Fruit fly (Drosophila melanogaster): ENCODE results near the gene Pdha.

Gene Pdha

DNA sequence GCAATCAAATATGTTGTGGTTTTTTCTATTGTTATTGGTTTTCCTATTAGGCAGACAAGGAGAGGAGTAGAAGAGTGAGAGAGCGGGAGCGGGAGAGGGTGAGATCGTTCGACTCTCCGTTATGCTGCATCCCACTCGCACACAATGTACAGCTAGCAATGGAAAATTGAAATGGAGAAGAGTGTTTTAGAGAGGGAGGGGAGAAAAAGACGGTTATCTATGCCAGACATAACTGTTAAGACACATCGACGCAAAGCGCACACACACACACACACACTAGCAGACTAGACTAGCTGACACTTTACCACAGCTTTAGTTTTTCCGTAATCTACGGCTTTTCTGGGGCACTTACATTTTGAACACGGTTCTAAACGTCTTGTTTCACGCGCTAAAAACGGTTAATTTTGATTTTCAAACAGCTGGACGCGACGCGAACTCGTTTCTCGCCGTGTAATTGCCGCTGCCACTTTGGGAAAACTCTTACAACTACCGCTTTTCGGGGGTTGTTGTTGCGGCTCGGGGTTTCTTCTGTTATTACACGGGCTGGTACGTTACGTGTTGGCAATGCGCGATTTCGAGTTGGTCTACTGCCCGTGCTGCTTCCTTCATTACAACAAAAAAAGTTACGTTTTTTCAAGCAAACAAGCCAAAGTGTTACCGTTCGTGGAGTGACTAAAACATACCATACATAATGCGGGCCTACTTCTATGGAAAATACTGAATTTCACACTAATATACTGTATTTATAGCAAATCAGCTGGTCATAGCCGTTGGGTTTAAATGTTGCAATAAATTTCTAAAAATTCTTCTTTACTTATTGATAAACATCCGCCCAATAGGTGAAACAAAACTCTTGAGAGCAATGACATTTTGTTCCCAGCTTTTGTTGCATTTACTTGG, 22.9 kb upstream of the Pdha start, which contains the start of gene fzr (continued):
- no peak for TF ChIP-seq CG13123 (GFP tag; optimal IDR thresholded peaks at IDR 0.05)
- TF ChIP-seq gfzf (GFP tag; optimal IDR thresholded peaks at IDR 0.05): peak; percentile 91
- no peak for TF ChIP-seq pita (GFP tag; optimal IDR thresholded peaks at IDR 0.05)
- TF ChIP-seq pzg (GFP tag; optimal IDR thresholded peaks at IDR 0.05): peak; percentile 73
- TF ChIP-seq unpg (GFP tag; optimal IDR thresholded peaks at IDR 0.05): no peak
- no peak for TF ChIP-seq jigr1 (GFP tag; IDR thresholded peaks at IDR 0.05)
- no peak for TF ChIP-seq hkb (optimal IDR thresholded peaks at IDR 0.05)
- TF ChIP-seq hkb (GFP tag; IDR thresholded peaks at IDR 0.05): no peak
- TF ChIP-seq Ada2b (GFP tag; IDR thresholded peaks at IDR 0.05): no peak
- no peak for TF ChIP-seq CG11456 (GFP tag; IDR thresholded peaks at IDR 0.05)
- peak; percentile 29 for TF ChIP-seq Sin3A (optimal IDR thresholded peaks at IDR 0.05)
- no peak for TF ChIP-seq danr (GFP tag; IDR thresholded peaks at IDR 0.05)
- no peak for TF ChIP-seq CG30431 (GFP tag; optimal IDR thresholded peaks at IDR 0.05)
- no peak for TF ChIP-seq CG16815 (GFP tag; optimal IDR thresholded peaks at IDR 0.05)
- TF ChIP-seq trem (tag; optimal IDR thresholded peaks at IDR 0.05): peak; percentile 29
- peak; percentile 65; the same call in 2 of the 3 replicates for TF ChIP-seq CG11695 (GFP tag; IDR thresholded peaks at IDR 0.05)
- no peak for TF ChIP-seq CG2129 (GFP tag; IDR thresholded peaks at IDR 0.05; ENCODE audit: partially characterized antibody)
- TF ChIP-seq sd (tag; optimal IDR thresholded peaks at IDR 0.05): no peak
- TF ChIP-seq MTF-1 (GFP tag; optimal IDR thresholded peaks at IDR 0.05; ENCODE audit: borderline replicate concordance): no peak
- peak; percentile 73; the same call in 1 of the 2 replicates for TF ChIP-seq chm (GFP tag; IDR thresholded peaks at IDR 0.05)
- no peak for TF ChIP-seq CG12659 (GFP tag; optimal IDR thresholded peaks at IDR 0.05)
- no peak for TF ChIP-seq rib (GFP tag; IDR thresholded peaks at IDR 0.05)
- no peak for TF ChIP-seq CG7987 (GFP tag; optimal IDR thresholded peaks at IDR 0.05)

DNA sequence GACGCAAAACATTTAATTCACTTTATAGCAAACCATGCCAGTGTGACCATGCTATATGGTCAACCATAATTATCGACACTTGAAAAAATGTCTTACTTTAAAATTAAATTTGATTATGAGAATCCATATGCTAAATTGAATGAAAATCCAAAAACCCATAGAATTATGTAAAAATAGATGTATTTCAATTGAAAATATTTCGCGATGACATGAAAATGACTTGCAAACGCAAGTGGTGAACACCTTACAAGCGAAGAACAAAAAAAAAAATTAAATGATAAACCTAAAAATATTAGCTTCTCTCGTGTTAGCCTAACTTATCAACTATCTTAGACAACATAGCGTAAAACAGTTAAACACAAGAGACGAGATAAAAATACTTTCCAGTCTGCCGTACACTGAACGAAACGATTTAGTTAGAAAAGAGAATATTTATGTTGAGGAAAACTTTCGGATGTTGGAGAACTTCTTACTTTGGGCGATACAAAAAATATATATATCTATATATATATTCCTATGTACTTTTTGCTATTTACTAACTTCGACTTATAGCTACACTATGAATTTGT, 22.2 kb upstream of the Pdha start:
- no peak for TF ChIP-seq Mrtf (GFP tag; IDR thresholded peaks at IDR 0.05)
- TF ChIP-seq Dp (GFP tag; optimal IDR thresholded peaks at IDR 0.05): no peak
- peak; percentile 32 for TF ChIP-seq bcd (GFP tag; optimal IDR thresholded peaks at IDR 0.05)
- TF ChIP-seq D (optimal IDR thresholded peaks at IDR 0.05): no peak
- TF ChIP-seq D (GFP tag; optimal IDR thresholded peaks at IDR 0.05): peak; percentile 45
- peak; percentile 13 for TF ChIP-seq CG7928 (GFP tag; optimal IDR thresholded peaks at IDR 0.05)
- no peak for TF ChIP-seq CG10543 (GFP tag; optimal IDR thresholded peaks at IDR 0.05)
- peak; percentile 67 for TF ChIP-seq tio (GFP tag; optimal IDR thresholded peaks at IDR 0.05)
- no peak for TF ChIP-seq luna (GFP tag; optimal IDR thresholded peaks at IDR 0.05)
- TF ChIP-seq Opbp (GFP tag; IDR thresholded peaks at IDR 0.05; ENCODE audit: partially characterized antibody): no peak
- peak; percentile 7 for TF ChIP-seq CG11723 (GFP tag; optimal IDR thresholded peaks at IDR 0.05)
- no peak for TF ChIP-seq CG12299 (tag; optimal IDR thresholded peaks at IDR 0.05)
- peak; percentile 49; the same call in 1 of the 2 replicates for TF ChIP-seq sisA (GFP tag; IDR thresholded peaks at IDR 0.05)
- TF ChIP-seq CG5953 (GFP tag; IDR thresholded peaks at IDR 0.05): no peak
- peak; percentile 43 for TF ChIP-seq Camta (GFP tag; optimal IDR thresholded peaks at IDR 0.05)
- TF ChIP-seq CG11504 (tag; optimal IDR thresholded peaks at IDR 0.05): peak; percentile 63
- no peak for TF ChIP-seq Antp (GFP tag; optimal IDR thresholded peaks at IDR 0.05)
- peak; percentile 66; the same call in 1 of the 2 replicates for TF ChIP-seq ranshi (GFP tag; IDR thresholded peaks at IDR 0.05)
- TF ChIP-seq CG18764 (GFP tag; optimal IDR thresholded peaks at IDR 0.05): peak; percentile 26
- peak; percentile 25 for TF ChIP-seq tap (tag; optimal IDR thresholded peaks at IDR 0.05)
- peak; percentile 11 for TF ChIP-seq CG33213 (GFP tag; optimal IDR thresholded peaks at IDR 0.05)
- peak; percentile 47; the same call in 1 of the 3 replicates for TF ChIP-seq CG14050 (GFP tag; IDR thresholded peaks at IDR 0.05)
- TF ChIP-seq CG14667 (GFP tag; IDR thresholded peaks at IDR 0.05): 0 out of 2 replicates have a peak, but pooled peaks have one; percentile 28
- no peak for TF ChIP-seq CG17802 (tag; optimal IDR thresholded peaks at IDR 0.05)
- peak; percentile 34 for TF ChIP-seq zfh2 (GFP tag; optimal IDR thresholded peaks at IDR 0.05)
- TF ChIP-seq Hr51 (GFP tag; optimal IDR thresholded peaks at IDR 0.05): peak; percentile 45 to 66
